Worm (Caenorhabditis elegans) whole organism, L4 larva: Measurements from ENCODE around the gene lst-2.
A peak's percentile ranks its signal among the peaks of the same experiment; 100 is the strongest.

Experiments
- F49E8.2 ChIP-seq: sonication (generic microtip); optimal IDR thresholded peaks from 2 replicates; lab custom pipeline; 2016; ENCODE audit warnings: missing compliant biosample characterization, mild to moderate bottlenecking, missing genetic modification characterization, borderline replicate concordance
- Y105C5A.15 ChIP-seq: fragments of 200-800 bp; sonication (Bioruptor generic); IDR thresholded peaks from 2 replicates; pipeline ENCODE4 v1.3.6; 2022; ENCODE audit warnings: missing genetic modification characterization, missing compliant biosample characterization
- Y48G9A.11 ChIP-seq: fragments of 200-800 bp; sonication (Bioruptor generic); IDR thresholded peaks from 2 replicates; pipeline ENCODE4 v1.3.6; 2022; ENCODE audit warnings: missing genetic modification reagents, missing genetic modification characterization, missing compliant biosample characterization
- ZK546.5 ChIP-seq, 2 experiments: sonication (generic microtip); optimal IDR thresholded peaks; 2 replicates each; lab custom pipeline; 2017; ENCODE audit warnings: missing biosample characterization in 2 of 2, missing genetic modification characterization in 2 of 2
- aha-1 ChIP-seq: fragments of 150-350 bp; peaks from one replicate; lab custom pipeline; 2014; ENCODE audit warnings: missing biosample characterization, missing genetic modification characterization
- ama-1 ChIP-seq: fragments of 150-350 bp; optimal IDR thresholded peaks from 2 replicates; lab custom pipeline; 2014; ENCODE audit warnings: inconsistent platforms, mixed read lengths
- ceh-20 ChIP-seq: fragments of 200-800 bp; sonication (Bioruptor generic); IDR thresholded peaks from 2 replicates; pipeline ENCODE4 v1.3.6; 2022; ENCODE audit warnings: missing genetic modification reagents, missing genetic modification characterization, missing compliant biosample characterization
- ceh-28 ChIP-seq: fragments of 150-350 bp; optimal IDR thresholded peaks from 2 replicates; lab custom pipeline; 2014; ENCODE audit warnings: missing biosample characterization, missing genetic modification reagents, missing genetic modification characterization
- ces-1 ChIP-seq: fragments of 150-350 bp; sonication (generic microtip); optimal IDR thresholded peaks from 4 replicates; lab custom pipeline; 2014; ENCODE audit warnings: missing biosample characterization, missing genetic modification reagents, missing genetic modification characterization
- cey-2 ChIP-seq: sonication (generic microtip); optimal IDR thresholded peaks from 3 replicates; lab custom pipeline; 2017; ENCODE audit warnings: missing genetic modification characterization, mild to moderate bottlenecking, missing compliant biosample characterization, antibody characterized with exemption, borderline replicate concordance; ENCODE audit not compliant: insufficient read depth
- ctbp-1 ChIP-seq: fragments of 200-800 bp; sonication (Bioruptor generic); IDR thresholded peaks from 2 replicates; pipeline ENCODE4 v1.3.6; 2022; ENCODE audit warnings: missing genetic modification reagents, missing genetic modification characterization, missing compliant biosample characterization
- daf-19 ChIP-seq: fragments of 200-800 bp; sonication (Bioruptor generic); conservative IDR thresholded peaks from 2 replicates; pipeline ENCODE4 v1.3.6; 2022; ENCODE audit warnings: missing genetic modification characterization, missing compliant biosample characterization
- dmd-8 ChIP-seq: fragments of 200-800 bp; sonication (Bioruptor generic); IDR thresholded peaks from 2 replicates; pipeline ENCODE4 v1.3.6; 2022; ENCODE audit warnings: missing genetic modification characterization, missing compliant biosample characterization
- egl-27 ChIP-seq: sonication (generic microtip); optimal IDR thresholded peaks from 3 replicates; lab custom pipeline; 2017; ENCODE audit warnings: missing biosample characterization, missing genetic modification reagents, missing genetic modification characterization
- egl-43 ChIP-seq: fragments of 200-800 bp; sonication (Bioruptor generic); IDR thresholded peaks from 2 replicates; pipeline ENCODE4 v1.3.6; 2022; ENCODE audit warnings: missing genetic modification reagents, missing genetic modification characterization, missing compliant biosample characterization
- lin-13 ChIP-seq: fragments of 150-350 bp; optimal IDR thresholded peaks from 2 replicates; lab custom pipeline; 2014; ENCODE audit warnings: missing biosample characterization, missing genetic modification reagents, missing genetic modification characterization
- lin-38 ChIP-seq: fragments of 200-800 bp; sonication (Bioruptor generic); IDR thresholded peaks from 2 replicates; pipeline ENCODE4 v1.3.6; 2022; ENCODE audit warnings: missing genetic modification reagents, missing genetic modification characterization, missing compliant biosample characterization
- lin-39 ChIP-seq: fragments of 150-350 bp; optimal IDR thresholded peaks from 2 replicates; lab custom pipeline; 2014; ENCODE audit warnings: missing biosample characterization, missing genetic modification reagents, missing genetic modification characterization
- lir-3 ChIP-seq: sonication (generic microtip); optimal IDR thresholded peaks from 2 replicates; lab custom pipeline; 2016; ENCODE audit warnings: mild to moderate bottlenecking, missing genetic modification characterization, missing compliant biosample characterization
- lsy-2 ChIP-seq, 2 experiments: fragments of 150-350 bp in 1 of 2; sonication (generic microtip) in 1 of 2; optimal IDR thresholded peaks; 2 replicates each; lab custom pipeline; 2014 to 2017; ENCODE audit warnings: missing biosample characterization in 2 of 2, missing genetic modification characterization in 2 of 2
- madf-9 ChIP-seq: fragments of 200-800 bp; sonication (Bioruptor generic); conservative IDR thresholded peaks from 2 replicates; pipeline ENCODE4 v1.3.6; 2022; ENCODE audit warnings: missing genetic modification reagents, missing genetic modification characterization, missing compliant biosample characterization
- mdl-1 ChIP-seq, 2 experiments: fragments of 150-350 bp in 1 of 2; sonication (generic microtip) in 1 of 2; optimal IDR thresholded peaks; 2 replicates each; lab custom pipeline; 2014 to 2017; ENCODE audit warnings: missing biosample characterization in 2 of 2, missing genetic modification characterization in 2 of 2
- mep-1 ChIP-seq: fragments of 150-350 bp; sonication (generic microtip); optimal IDR thresholded peaks from 3 replicates; lab custom pipeline; 2014; ENCODE audit warnings: missing biosample characterization, missing genetic modification characterization
- mxl-3 ChIP-seq: fragments of 200-800 bp; sonication (Bioruptor generic); optimal IDR thresholded peaks from 2 replicates; lab custom pipeline; 2018; ENCODE audit warnings: mild to moderate bottlenecking, missing genetic modification characterization, missing compliant biosample characterization
- nhr-11 ChIP-seq: fragments of 150-350 bp; optimal IDR thresholded peaks from 2 replicates; lab custom pipeline; 2014; ENCODE audit warnings: missing biosample characterization, missing genetic modification characterization
- nhr-25 ChIP-seq: sonication (generic microtip); optimal IDR thresholded peaks from 2 replicates; lab custom pipeline; 2017; ENCODE audit warnings: missing genetic modification characterization, mild to moderate bottlenecking, missing compliant biosample characterization, antibody characterized with exemption, moderate library complexity, borderline replicate concordance; ENCODE audit not compliant: insufficient read depth
- nhr-28 ChIP-seq: fragments of 150-350 bp; optimal IDR thresholded peaks from 2 replicates; lab custom pipeline; 2014; ENCODE audit warnings: missing biosample characterization, missing genetic modification characterization
- nhr-41 ChIP-seq: fragments of 200-800 bp; sonication (Bioruptor generic); IDR thresholded peaks from 2 replicates; pipeline ENCODE4 v1.3.6; 2022; ENCODE audit warnings: missing genetic modification reagents, missing genetic modification characterization, missing compliant biosample characterization
- nhr-42 ChIP-seq: fragments of 200-800 bp; sonication (Bioruptor generic); IDR thresholded peaks from 2 replicates; pipeline ENCODE4 v1.3.6; 2022; ENCODE audit warnings: missing genetic modification characterization, missing compliant biosample characterization
- nhr-76 ChIP-seq: fragments of 150-350 bp; optimal IDR thresholded peaks from 2 replicates; lab custom pipeline; 2014; ENCODE audit warnings: missing biosample characterization, missing genetic modification characterization
- nhr-77 ChIP-seq: fragments of 150-350 bp; optimal IDR thresholded peaks from 2 replicates; lab custom pipeline; 2014; ENCODE audit warnings: missing biosample characterization, missing genetic modification characterization
- skn-1 ChIP-seq: fragments of 150-350 bp; optimal IDR thresholded peaks from 2 replicates; lab custom pipeline; 2014; ENCODE audit warnings: missing biosample characterization, missing genetic modification characterization
- spr-1 ChIP-seq: sonication (generic microtip); optimal IDR thresholded peaks from 2 replicates; lab custom pipeline; 2016; ENCODE audit warnings: mild to moderate bottlenecking, missing genetic modification characterization, missing compliant biosample characterization
- spr-3 ChIP-seq: fragments of 200-800 bp; sonication (Bioruptor generic); optimal IDR thresholded peaks from 2 replicates; lab custom pipeline; 2018; ENCODE audit warnings: mild to moderate bottlenecking, missing genetic modification characterization, missing compliant biosample characterization
- unc-62 ChIP-seq, 3 experiments: fragments of 150-350 bp in 1 of 3; sonication (generic microtip); optimal IDR thresholded peaks in 2 of 3; peaks in 1 of 3; 1 replicate in 1 of 3; 2 replicates in 2 of 3; lab custom pipeline; 2014 to 2017; ENCODE audit warnings: missing biosample characterization in 3 of 3, missing genetic modification characterization in 3 of 3, missing genetic modification reagents in 3 of 3, missing genotype in 1 of 3
- vab-7 ChIP-seq: fragments of 200-800 bp; sonication (Bioruptor generic); IDR thresholded peaks from 2 replicates; pipeline ENCODE4 v1.3.6; 2022; ENCODE audit warnings: missing genetic modification reagents, missing genetic modification characterization, missing compliant biosample characterization
- zfp-2 ChIP-seq: sonication (generic microtip); optimal IDR thresholded peaks from 2 replicates; lab custom pipeline; 2016; ENCODE audit warnings: mild to moderate bottlenecking, missing genetic modification characterization, missing compliant biosample characterization
- zfp-3 ChIP-seq: fragments of 200-800 bp; sonication (Bioruptor generic); conservative IDR thresholded peaks from 2 replicates; pipeline ENCODE4 v1.3.6; 2022; ENCODE audit warnings: missing genetic modification reagents, missing genetic modification characterization, missing compliant biosample characterization
- zip-11 ChIP-seq: fragments of 200-800 bp; sonication (Bioruptor generic); IDR thresholded peaks from 2 replicates; pipeline ENCODE4 v1.3.6; 2022; ENCODE audit warnings: missing genetic modification characterization, missing compliant biosample characterization

Gene lst-2

ce11 chrX:4373123-4373522, 10.0 kb downstream of the lst-2 start, which contains the start of gene R160.6:
R160.6 (minus strand) TSS chrX:4373223.
- TF ChIP-seq dmd-8 (GFP tag; lab: Robert Waterston, UW) (no peak), spr-1 (no peak), unc-62 (GFP tag; optimal IDR thresholded peaks at IDR 0.05 in 1 of 2; lab: Kevin White, UChicago) (no peak), unc-62 (tag; optimal IDR thresholded peaks at IDR 0.05; lab: Kevin White, UChicago) (no peak), zfp-3 (GFP tag; lab: Robert Waterston, UW) (no peak), zip-11 (GFP tag; lab: Robert Waterston, UW) (no peak)
- TF ChIP-seq, all 104 proteins: peak for 0

DNA sequence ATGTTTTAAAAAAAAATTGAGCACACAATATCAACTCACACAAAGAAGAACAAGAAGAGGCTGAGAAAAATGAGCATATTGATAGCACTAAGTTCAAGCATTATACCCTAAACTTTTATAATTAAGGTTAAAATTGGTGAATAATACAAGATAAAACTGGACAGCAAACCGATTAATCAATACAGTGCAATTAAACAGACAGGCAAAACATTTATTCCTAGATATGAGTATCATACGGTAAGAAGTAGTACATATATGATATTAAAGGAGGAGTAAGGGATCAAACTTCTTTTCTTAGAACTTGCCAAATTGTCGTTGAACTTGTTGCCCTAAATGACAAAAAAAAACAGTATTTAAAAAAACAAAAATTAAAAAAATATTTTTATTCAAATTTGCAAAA, 11.2 kb downstream of the lst-2 start, which contains the start of gene R160.14:
TSS of gene R160.14 (minus strand) at position 101 of the 400 bp plus-strand sequence.
- TF ChIP-seq madf-9 (GFP tag; lab: Robert Waterston, UW) = no peak
- TF ChIP-seq unc-62 (GFP tag; optimal IDR thresholded peaks at IDR 0.05 in 1 of 2; lab: Kevin White, UChicago) = peak in 1 of 2 experiments; percentile 48
- TF ChIP-seq unc-62 (tag; optimal IDR thresholded peaks at IDR 0.05; lab: Kevin White, UChicago) = no peak

ce11 chrX:4371413-4371812, 11.8 kb downstream of the lst-2 start, which contains the start of gene R160.13:
R160.13 (minus strand) TSS chrX:4371513.
- no peak for TF ChIP-seq nhr-42
- no peak for TF ChIP-seq daf-19
- TF ChIP-seq spr-3 = no peak
- TF ChIP-seq ces-1 (GFP tag; lab: Kevin White, UChicago) = no peak
- no peak for TF ChIP-seq Y105C5A.15
- no peak for TF ChIP-seq ctbp-1 (GFP tag; lab: Robert Waterston, UW)
- TF ChIP-seq vab-7 (GFP tag; lab: Robert Waterston, UW) = no peak
- TF ChIP-seq zip-11 (GFP tag; lab: Robert Waterston, UW) = no peak
- TF ChIP-seq skn-1 (tag; lab: Kevin White, UChicago) = no peak
- TF ChIP-seq nhr-28 (tag; lab: Kevin White, UChicago) = no peak
- TF ChIP-seq spr-1 = no peak
- TF ChIP-seq mdl-1 (tag; optimal IDR thresholded peaks at IDR 0.05; lab: Kevin White, UChicago) = no peak
- TF ChIP-seq ceh-28 (tag; lab: Kevin White, UChicago) = no peak
- no peak for TF ChIP-seq lsy-2 (tag; optimal IDR thresholded peaks at IDR 0.05; lab: Kevin White, UChicago)
- TF ChIP-seq nhr-11 (tag; lab: Kevin White, UChicago) = no peak
- no peak for TF ChIP-seq egl-43 (GFP tag; lab: Robert Waterston, UW)
- no peak for TF ChIP-seq zfp-2 (tag; lab: Kevin White, UChicago)
- TF ChIP-seq egl-27 = no peak
- TF ChIP-seq, all 104 proteins: peak for 0

ce11 chrX:4370756-4371155, 12.4 kb downstream of the lst-2 start, which contains the start of gene R160.5:
R160.5 (minus strand) TSS chrX:4370856.
- no peak for TF ChIP-seq lin-39 (tag; lab: Kevin White, UChicago)
- no peak for TF ChIP-seq aha-1 (tag; lab: Kevin White, UChicago)
- TF ChIP-seq ceh-20 (GFP tag; lab: Robert Waterston, UW) = no peak

ce11 chrX:4368800-4369199, 14.4 kb downstream of the lst-2 start, which contains the start of gene R160.4:
R160.4 (minus strand) TSS chrX:4368900.
- TF ChIP-seq nhr-77 (tag; lab: Kevin White, UChicago) = no peak
- TF ChIP-seq lin-38 (GFP tag; lab: Robert Waterston, UW) = no peak
- TF ChIP-seq lir-3 (tag; lab: Kevin White, UChicago) = no peak
- no peak for TF ChIP-seq nhr-25 (tag; lab: Kevin White, UChicago)
- TF ChIP-seq nhr-41 = no peak
- TF ChIP-seq lsy-2 (tag; optimal IDR thresholded peaks at IDR 0.05; lab: Kevin White, UChicago) = no peak
- no peak for TF ChIP-seq nhr-76 (tag; lab: Kevin White, UChicago)
- TF ChIP-seq mxl-3 (GFP tag; lab: Kevin White, UChicago) = no peak
- TF ChIP-seq cey-2 (tag; lab: Kevin White, UChicago) = no peak
- no peak for TF ChIP-seq F49E8.2 (tag; lab: Kevin White, UChicago)
- TF ChIP-seq ZK546.5 (tag; optimal IDR thresholded peaks at IDR 0.05; lab: Kevin White, UChicago) = no peak
- TF ChIP-seq ama-1 (lab: Kevin White, UChicago) = no peak
- TF ChIP-seq lin-13 (GFP tag; lab: Kevin White, UChicago) = no peak
- no peak for TF ChIP-seq Y48G9A.11 (GFP tag; lab: Robert Waterston, UW)
- no peak for TF ChIP-seq mep-1 (tag; lab: Kevin White, UChicago)
